Worm (Caenorhabditis elegans): ENCODE results near the gene F53C3.7.

- no peak for TF ChIP-seq ets-4 (GFP tag; optimal IDR thresholded peaks at IDR 0.05)
- TF ChIP-seq gei-17 (GFP tag; optimal IDR thresholded peaks at IDR 0.05): no peak
- no peak for TF ChIP-seq nfya-1 (tag; optimal IDR thresholded peaks at IDR 0.05; ENCODE audit: borderline replicate concordance, insufficient read depth)
- TF ChIP-seq pha-4 (tag; optimal IDR thresholded peaks at IDR 0.05): no peak
- TF ChIP-seq Y53F4B.3 (GFP tag; IDR thresholded peaks at IDR 0.05): no peak
- no peak for TF ChIP-seq snpc-1.1 (tag; optimal IDR thresholded peaks at IDR 0.05; ENCODE audit: insufficient read depth)
These were observed 11.8 kb downstream of the F53C3.7 start, which contains the start of the genes F53C3.11 and fbxb-103 for ce11 chrII:3906615-3907190.
